Worm (Caenorhabditis elegans) whole organism, L4 larva: ENCODE measurements around the gene ama-1.

Experiments
- R02D3.7 ChIP-seq: fragments of 150-350 bp; sonication (generic microtip); optimal IDR thresholded peaks from 3 replicates; lab custom pipeline; 2014; ENCODE audit warnings: missing biosample characterization, missing genetic modification characterization
- mdl-1 ChIP-seq, 2 experiments: fragments of 150-350 bp in 1 of 2; sonication (generic microtip) in 1 of 2; optimal IDR thresholded peaks; 2 replicates each; lab custom pipeline; 2014 to 2017; ENCODE audit warnings: missing biosample characterization in 2 of 2, missing genetic modification characterization in 2 of 2
- zfp-3 ChIP-seq: fragments of 200-800 bp; sonication (Bioruptor generic); conservative IDR thresholded peaks from 2 replicates; pipeline ENCODE4 v1.3.6; 2022; ENCODE audit warnings: missing genetic modification reagents, missing genetic modification characterization, missing compliant biosample characterization
- ztf-11 ChIP-seq: fragments of 150-350 bp; optimal IDR thresholded peaks from 2 replicates; lab custom pipeline; 2014; ENCODE audit warnings: missing biosample characterization, missing genetic modification characterization

DNA sequence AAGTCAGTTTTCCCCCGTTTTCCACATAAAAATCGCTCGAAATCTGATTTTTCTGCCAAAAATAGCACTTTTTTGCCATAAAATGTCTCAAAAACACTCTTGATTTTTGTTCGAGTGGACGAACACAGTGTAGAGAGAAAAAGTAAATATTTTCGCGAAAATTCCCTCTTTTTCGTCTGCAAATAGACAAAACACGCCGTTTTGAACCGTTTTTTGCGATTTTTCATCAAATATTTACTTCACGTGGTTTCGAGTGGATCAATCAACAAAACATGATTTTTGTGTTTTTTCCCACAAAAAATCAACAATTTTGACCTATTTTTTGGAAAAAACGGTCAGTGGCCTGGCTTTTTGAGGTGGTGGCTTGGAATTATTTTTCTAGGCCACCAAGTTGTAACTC lies 38.8 kb upstream of the ama-1 start:
- TF ChIP-seq mdl-1 (tag; optimal IDR thresholded peaks at IDR 0.05; lab: Kevin White, UChicago) = no peak
- TF ChIP-seq R02D3.7 = no peak
- TF ChIP-seq ztf-11 (tag; lab: Kevin White, UChicago) = no peak
- TF ChIP-seq zfp-3 (GFP tag; lab: Robert Waterston, UW) = no peak
